Worm (Caenorhabditis elegans): ENCODE data around the gene mttu-1.

ce11 chrIV:11307770-11308169, 11.1 kb upstream of the mttu-1 start:
- TF ChIP-seq mbf-1 (tag; optimal IDR thresholded peaks at IDR 0.05) (no peak), unc-39 (tag; optimal IDR thresholded peaks at IDR 0.05) (no peak), ama-1 (optimal IDR thresholded peaks at IDR 0.05) (no peak), ceh-82 (tag; optimal IDR thresholded peaks at IDR 0.05) (no peak), nhr-77 (tag; optimal IDR thresholded peaks at IDR 0.05) (no peak), peb-1 (tag; optimal IDR thresholded peaks at IDR 0.05) (no peak)
